Worm (Caenorhabditis elegans): ENCODE measurements around the gene BE10.5.

BE10.5 gene

ce11 chrIII:12822608-12823261, 16.1 kb upstream of the BE10.5 start:
- TF ChIP-seq dmd-4 (tag; optimal IDR thresholded peaks at IDR 0.05; ENCODE audit: borderline replicate concordance): no peak
- TF ChIP-seq sox-2 (GFP tag; IDR thresholded peaks at IDR 0.05): no peak
- TF ChIP-seq nfya-1 (tag; optimal IDR thresholded peaks at IDR 0.05): peak; percentile 75
- TF ChIP-seq K02D7.2 (tag; optimal IDR thresholded peaks at IDR 0.05): peak; percentile 24
- peak; percentile 31 for TF ChIP-seq dve-1 (tag; optimal IDR thresholded peaks at IDR 0.05)

ce11 chrIII:12821331-12821730, 14.7 kb upstream of the BE10.5 start:
- TF ChIP-seq unc-42 (tag; optimal IDR thresholded peaks at IDR 0.05) (peak; percentile 55), ama-1 (optimal IDR thresholded peaks at IDR 0.05) (no peak)

ce11 chrIII:12819909-12820308, 13.3 kb upstream of the BE10.5 start, which contains the start of the genes Y37D8A.2 and Y37D8A.25:
TSS of gene Y37D8A.2 (plus strand) at chrIII:12820193.
TSS of gene Y37D8A.25 (minus strand) at chrIII:12820253.
- TF ChIP-seq pat-9 (tag; optimal IDR thresholded peaks at IDR 0.05): no peak
- no peak for TF ChIP-seq ceh-18 (tag; optimal IDR thresholded peaks at IDR 0.05)
- TF ChIP-seq che-1 (tag; optimal IDR thresholded peaks at IDR 0.05): no peak
- no peak for TF ChIP-seq mec-3 (tag; optimal IDR thresholded peaks at IDR 0.05; ENCODE audit: borderline replicate concordance)
- TF ChIP-seq T23F11.4 (GFP tag; optimal IDR thresholded peaks at IDR 0.05): no peak
- no peak for TF ChIP-seq nfya-1 (tag; optimal IDR thresholded peaks at IDR 0.05)
- no peak for TF ChIP-seq sox-2 (GFP tag; IDR thresholded peaks at IDR 0.05)
- TF ChIP-seq nhr-11 (tag; optimal IDR thresholded peaks at IDR 0.05): no peak
- no peak for TF ChIP-seq eyg-1 (tag; optimal IDR thresholded peaks at IDR 0.05)
- no peak for TF ChIP-seq pag-3 (tag; optimal IDR thresholded peaks at IDR 0.05; ENCODE audit: borderline replicate concordance)

- TF ChIP-seq ceh-18 (tag; optimal IDR thresholded peaks at IDR 0.05) (no peak), npax-4 (tag; optimal IDR thresholded peaks at IDR 0.05) (no peak), nfya-1 (tag; optimal IDR thresholded peaks at IDR 0.05) (no peak), ahr-1 (tag; optimal IDR thresholded peaks at IDR 0.05) (no peak), rnt-1 (tag; optimal IDR thresholded peaks at IDR 0.05) (no peak), pros-1 (tag; optimal IDR thresholded peaks at IDR 0.05) (no peak), eyg-1 (tag; optimal IDR thresholded peaks at IDR 0.05) (no peak), sox-2 (GFP tag; IDR thresholded peaks at IDR 0.05) (no peak), elt-4 (tag; optimal IDR thresholded peaks at IDR 0.05) (no peak), madf-2 (tag; optimal IDR thresholded peaks at IDR 0.05) (no peak), K02D7.2 (tag; optimal IDR thresholded peaks at IDR 0.05) (no peak), Y22D7AL.16 (tag; optimal IDR thresholded peaks at IDR 0.05) (no peak)
Measured at ce11 chrIII:12819148-12819547, 12.5 kb upstream of the BE10.5 start.

ce11 chrIII:12818050-12818738, 11.6 kb upstream of the BE10.5 start, which contains the start of gene arx-5:
TSS of gene arx-5 (minus strand) at chrIII:12818100.
- TF ChIP-seq ceh-9 (tag; optimal IDR thresholded peaks at IDR 0.05) (no peak), lim-6 (tag; optimal IDR thresholded peaks at IDR 0.05) (no peak), npax-4 (tag; optimal IDR thresholded peaks at IDR 0.05) (no peak), ceh-30 (tag; optimal IDR thresholded peaks at IDR 0.05) (no peak), tbx-7 (tag; optimal IDR thresholded peaks at IDR 0.05) (no peak), unc-42 (tag; optimal IDR thresholded peaks at IDR 0.05) (peak; percentile 63)

- TF ChIP-seq lin-11 (tag; optimal IDR thresholded peaks at IDR 0.05) (no peak), unc-86 (tag; optimal IDR thresholded peaks at IDR 0.05) (no peak), elt-4 (tag; optimal IDR thresholded peaks at IDR 0.05) (no peak), ceh-45 (GFP tag; IDR thresholded peaks at IDR 0.05) (no peak), ceh-31 (tag; optimal IDR thresholded peaks at IDR 0.05) (no peak), pha-4 (tag; optimal IDR thresholded peaks at IDR 0.05) (no peak), elt-2 (tag; optimal IDR thresholded peaks at IDR 0.05) (no peak)
Measured at ce11 chrIII:12813193-12813592, 6.6 kb upstream of the BE10.5 start, which contains the start of gene BE10.4. TSS of gene BE10.4 (plus strand) at chrIII:12813493.
